Fruit fly (Drosophila melanogaster) whole organism, wandering third instar larva: ENCODE data around the gene Ca-Ma2d.

Experiments used
- Abd-B ChIP-seq: fragments of >200 bp; optimal IDR thresholded peaks from 2 replicates; lab custom pipeline; 2017; ENCODE audit warnings: missing biosample characterization, missing genetic modification characterization
- CG32264 ChIP-seq: fragments of 200-800 bp; sonication (Bioruptor generic); optimal IDR thresholded peaks from 2 replicates; lab custom pipeline; 2016; ENCODE audit warnings: missing biosample characterization, missing genetic modification characterization
- CG9705 ChIP-seq: fragments of 200-800 bp; sonication (Bioruptor generic); optimal IDR thresholded peaks from 2 replicates; lab custom pipeline; 2018; ENCODE audit warnings: missing biosample characterization, mild to moderate bottlenecking, missing genetic modification characterization
- Dif ChIP-seq: fragments of 200-275, 200-300 bp; sonication (Bioruptor generic); optimal IDR thresholded peaks from 2 replicates; lab custom pipeline; 2018; ENCODE audit warnings: missing biosample characterization, missing genetic modification characterization; ENCODE audit not compliant: partially characterized antibody
- HLH106 ChIP-seq: fragments of 200-800 bp; optimal IDR thresholded peaks from 3 replicates; lab custom pipeline; 2019; ENCODE audit warnings: missing biosample characterization, mild to moderate bottlenecking, missing genetic modification characterization, moderate library complexity
- Hnf4 ChIP-seq: fragments of 200-800 bp; sonication (Bioruptor generic); optimal IDR thresholded peaks from 2 replicates; lab custom pipeline; 2016; ENCODE audit warnings: missing biosample characterization, mild to moderate bottlenecking, missing genetic modification characterization
- Hr78 ChIP-seq: fragments of >200 bp; optimal IDR thresholded peaks from 2 replicates; lab custom pipeline; 2017; ENCODE audit warnings: missing biosample characterization, missing genetic modification characterization
- Hr83 ChIP-seq: fragments of 200-300 bp; sonication (Bioruptor generic); optimal IDR thresholded peaks from 2 replicates; lab custom pipeline; 2016; ENCODE audit warnings: missing biosample characterization, mild to moderate bottlenecking, missing genetic modification characterization, moderate library complexity; ENCODE audit not compliant: poor library complexity, severe bottlenecking
- Jra ChIP-seq: sonication (Bioruptor generic); optimal IDR thresholded peaks from 2 replicates; lab custom pipeline; 2016; ENCODE audit warnings: missing biosample characterization, missing genetic modification characterization
- Mio ChIP-seq: sonication (Bioruptor generic); optimal IDR thresholded peaks from 2 replicates; lab custom pipeline; 2016; ENCODE audit warnings: missing biosample characterization, missing genetic modification characterization
- OdsH ChIP-seq: fragments of 200-800 bp; sonication (Bioruptor generic); optimal IDR thresholded peaks from 2 replicates; lab custom pipeline; 2016; ENCODE audit warnings: missing biosample characterization, mild to moderate bottlenecking, missing genetic modification characterization
- Rel ChIP-seq, 2 experiments: fragments of 200-800 bp; sonication (Bioruptor generic) in 1 of 2; optimal IDR thresholded peaks; 2 replicates in 1 of 2; 3 replicates in 1 of 2; lab custom pipeline; 2016 to 2019; ENCODE audit warnings: mild to moderate bottlenecking in 2 of 2, missing biosample characterization in 2 of 2, missing genetic modification characterization in 2 of 2, moderate library complexity in 1 of 2
- Sp1 ChIP-seq: fragments of 200-800 bp; sonication (Bioruptor generic); optimal IDR thresholded peaks from 3 replicates; lab custom pipeline; 2019; ENCODE audit warnings: missing biosample characterization, mild to moderate bottlenecking, missing genetic modification characterization, moderate library complexity
- br ChIP-seq: fragments of 200-800 bp; sonication (Bioruptor generic); optimal IDR thresholded peaks from 2 replicates; lab custom pipeline; 2016; ENCODE audit warnings: missing biosample characterization, missing genetic modification characterization
- dl ChIP-seq, 2 experiments: fragments of 175-275, 200-275 bp in 1 of 2; fragments of 200-275 bp in 1 of 2; sonication (Bioruptor generic); optimal IDR thresholded peaks; lab custom pipeline; 2018; ENCODE audit warnings: mild to moderate bottlenecking in 2 of 2, missing biosample characterization in 2 of 2, missing genetic modification characterization in 2 of 2, moderate library complexity in 2 of 2; ENCODE audit not compliant: partially characterized antibody in 2 of 2, insufficient read depth in 1 of 2
- dmrt93B ChIP-seq: fragments of 200-800 bp; sonication (Bioruptor generic); optimal IDR thresholded peaks from 2 replicates; lab custom pipeline; 2018; ENCODE audit warnings: missing biosample characterization, mild to moderate bottlenecking, missing genetic modification characterization
- dsf ChIP-seq: sonication (Bioruptor generic); optimal IDR thresholded peaks from 2 replicates; lab custom pipeline; 2016; ENCODE audit warnings: missing biosample characterization, missing genetic modification characterization, borderline replicate concordance
- foxo ChIP-seq, 2 experiments: fragments of 200-800 bp; sonication (Bioruptor generic); optimal IDR thresholded peaks; 2 replicates in 1 of 2; 3 replicates in 1 of 2; lab custom pipeline; 2016 to 2017; ENCODE audit warnings: missing biosample characterization in 2 of 2, missing genetic modification characterization in 2 of 2
- fru ChIP-seq: fragments of 200-800 bp; sonication (Bioruptor generic); optimal IDR thresholded peaks from 3 replicates; lab custom pipeline; 2016; ENCODE audit warnings: missing biosample characterization, mild to moderate bottlenecking, missing genetic modification characterization
- h ChIP-seq: fragments of 200-800 bp; sonication (Bioruptor generic); optimal IDR thresholded peaks from 3 replicates; lab custom pipeline; 2016; ENCODE audit warnings: missing biosample characterization, mild to moderate bottlenecking, missing genetic modification characterization
- jim ChIP-seq: fragments of 175-275, 200-325 bp; sonication (Bioruptor generic); optimal IDR thresholded peaks from 2 replicates; lab custom pipeline; 2016; ENCODE audit warnings: missing biosample characterization, mild to moderate bottlenecking, missing genetic modification characterization
- lola ChIP-seq: fragments of >200 bp; optimal IDR thresholded peaks from 2 replicates; lab custom pipeline; 2017; ENCODE audit warnings: missing biosample characterization, missing genetic modification characterization
- pan ChIP-seq: fragments of >200 bp; optimal IDR thresholded peaks from 2 replicates; lab custom pipeline; 2017
- psq ChIP-seq: fragments of 200-800 bp; sonication (Bioruptor generic); optimal IDR thresholded peaks from 3 replicates; lab custom pipeline; 2017; ENCODE audit warnings: missing biosample characterization, mild to moderate bottlenecking, missing genetic modification characterization, moderate library complexity
- rgr ChIP-seq: fragments of 200-800 bp; sonication (Bioruptor generic); optimal IDR thresholded peaks from 3 replicates; lab custom pipeline; 2016; ENCODE audit warnings: missing biosample characterization, mild to moderate bottlenecking, missing genetic modification characterization
- sage ChIP-seq: fragments of 200-800 bp; sonication (Bioruptor generic); optimal IDR thresholded peaks from 2 replicates; lab custom pipeline; 2016; ENCODE audit warnings: missing biosample characterization, mild to moderate bottlenecking, missing genetic modification characterization
- sv ChIP-seq: fragments of 200-800 bp; sonication (Bioruptor generic); optimal IDR thresholded peaks from 3 replicates; lab custom pipeline; 2016; ENCODE audit warnings: missing biosample characterization, missing genetic modification characterization
- tai ChIP-seq: sonication (Bioruptor generic); optimal IDR thresholded peaks from 2 replicates; lab custom pipeline; 2016; ENCODE audit warnings: missing biosample characterization, missing genetic modification characterization
- usp ChIP-seq: fragments of >200 bp; optimal IDR thresholded peaks from 2 replicates; lab custom pipeline; 2017; ENCODE audit warnings: missing biosample characterization, missing genetic modification characterization

The Ca-Ma2d gene

dm6 chr2L:16231265-16231664, at the start of gene Ca-Ma2d:
TSS of gene Ca-Ma2d (plus strand) at chr2L:16231475.
- TF ChIP-seq CG32264 (GFP tag; lab: Kevin White, UChicago) = no peak
- no peak for TF ChIP-seq HLH106 (tag; lab: Kevin White, UChicago)
- no peak for TF ChIP-seq Hnf4 (GFP tag; lab: Kevin White, UChicago)
- TF ChIP-seq usp (GFP tag; lab: Kevin White, UChicago) = no peak
- no peak for TF ChIP-seq Hr78 (GFP tag; lab: Kevin White, UChicago)
- TF ChIP-seq lola (GFP tag; lab: Kevin White, UChicago) = no peak
- TF ChIP-seq Mio (GFP tag; lab: Kevin White, UChicago) = no peak
- no peak for TF ChIP-seq dmrt93B
- no peak for TF ChIP-seq Hr83 (GFP tag; lab: Kevin White, UChicago)
- no peak for TF ChIP-seq Jra (GFP tag; lab: Kevin White, UChicago)
- no peak for TF ChIP-seq br (GFP tag; lab: Kevin White, UChicago)
- no peak for TF ChIP-seq Rel (GFP tag; optimal IDR thresholded peaks at IDR 0.05; lab: Kevin White, UChicago)
- TF ChIP-seq Rel (tag; optimal IDR thresholded peaks at IDR 0.05; lab: Kevin White, UChicago) = no peak

dm6 chr2L:16198150-16198549, 33.1 kb upstream of the Ca-Ma2d start:
- no peak for TF ChIP-seq dsf (GFP tag; lab: Kevin White, UChicago)
- no peak for TF ChIP-seq Abd-B (GFP tag; lab: Kevin White, UChicago)
- no peak for TF ChIP-seq sage (GFP tag; lab: Kevin White, UChicago)
- TF ChIP-seq, all 38 proteins: peak for 0

- TF ChIP-seq Dif (no peak), Abd-B (GFP tag; lab: Kevin White, UChicago) (no peak), dl (GFP tag; optimal IDR thresholded peaks at IDR 0.05; lab: Kevin White, UChicago; ENCODE audit: insufficient read depth in 1 of 2, partially characterized antibody in 2 of 2) (no peak), jim (no peak), CG9705 (GFP tag; lab: Kevin White, UChicago) (no peak)
These were observed 20.1 kb upstream of the Ca-Ma2d start, which contains the start of gene CG31819 for dm6 chr2L:16211159-16211558. TSS of gene CG31819 (plus strand) at chr2L:16211459.

- TF ChIP-seq Dif (no peak), OdsH (no peak), usp (GFP tag; lab: Kevin White, UChicago) (no peak), sv (no peak), Hr83 (GFP tag; lab: Kevin White, UChicago) (no peak), fru (GFP tag; lab: Kevin White, UChicago) (no peak), Jra (GFP tag; lab: Kevin White, UChicago) (no peak), CG9705 (GFP tag; lab: Kevin White, UChicago) (no peak), pan (lab: Kevin White, UChicago) (no peak), psq (GFP tag; lab: Kevin White, UChicago) (no peak), h (GFP tag; lab: Kevin White, UChicago) (no peak), sage (GFP tag; lab: Kevin White, UChicago) (no peak), CG32264 (GFP tag; lab: Kevin White, UChicago) (no peak), Abd-B (GFP tag; lab: Kevin White, UChicago) (no peak), tai (no peak), jim (no peak), dmrt93B (no peak), rgr (GFP tag; lab: Kevin White, UChicago) (no peak), HLH106 (tag; lab: Kevin White, UChicago) (no peak)
These were observed 15.0 kb upstream of the Ca-Ma2d start for dm6 chr2L:16216298-16216697.

DNA sequence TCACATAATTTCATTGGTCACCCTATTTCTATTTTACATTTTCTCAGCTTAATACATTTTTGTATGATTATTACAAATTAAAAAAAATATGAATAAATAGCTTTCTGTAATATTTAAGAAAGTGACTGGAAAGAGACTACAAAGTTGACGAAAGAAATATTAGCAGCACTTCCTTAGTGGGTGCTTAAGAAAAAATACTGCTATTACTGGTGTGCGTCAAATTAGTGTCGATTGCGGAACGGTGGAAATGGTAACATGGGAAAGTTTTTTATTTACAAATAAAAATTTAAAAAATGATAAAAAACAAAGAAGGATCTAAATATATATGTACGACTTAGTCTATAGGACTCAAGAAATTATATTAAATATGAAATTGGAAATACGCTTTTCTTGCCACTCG, 7.3 kb upstream of the Ca-Ma2d start:
- TF ChIP-seq Hnf4 (GFP tag; lab: Kevin White, UChicago) (no peak), Hr78 (GFP tag; lab: Kevin White, UChicago) (no peak), foxo (GFP tag; optimal IDR thresholded peaks at IDR 0.05; lab: Kevin White, UChicago) (no peak), Sp1 (no peak), h (GFP tag; lab: Kevin White, UChicago) (no peak), usp (GFP tag; lab: Kevin White, UChicago) (no peak), Mio (GFP tag; lab: Kevin White, UChicago) (no peak), dmrt93B (no peak), pan (lab: Kevin White, UChicago) (no peak)
